Worm (Caenorhabditis elegans): ENCODE results near the gene sre-52.

The sre-52 gene

DNA sequence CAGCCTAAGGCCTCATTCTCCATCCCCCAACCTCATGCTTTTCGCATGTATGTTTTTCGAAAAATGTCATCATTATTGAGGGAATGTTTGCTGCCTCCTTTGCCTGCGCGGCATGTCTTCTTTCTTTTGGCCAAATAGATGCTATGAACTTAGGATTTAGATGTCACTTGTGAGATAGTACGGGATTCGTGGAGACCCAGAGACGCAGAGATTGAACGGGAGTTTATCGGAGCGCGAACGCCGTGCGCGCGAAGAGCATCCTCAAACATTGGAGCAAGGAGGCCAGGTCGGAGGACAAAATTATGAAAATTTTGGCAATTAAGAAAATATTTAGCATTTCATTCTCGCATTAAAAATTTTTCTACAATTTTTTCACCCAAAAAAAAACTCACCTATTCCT is 13.4 kb downstream of the sre-52 start:
- TF ChIP-seq pat-9 (tag; optimal IDR thresholded peaks at IDR 0.05): no peak
- no peak for TF ChIP-seq che-1 (tag; optimal IDR thresholded peaks at IDR 0.05)
- TF ChIP-seq pax-1 (tag; optimal IDR thresholded peaks at IDR 0.05): peak; percentile 64
- TF ChIP-seq ceh-24 (tag; optimal IDR thresholded peaks at IDR 0.05): no peak
- TF ChIP-seq sdc-2 (tag; optimal IDR thresholded peaks at IDR 0.05): no peak
- TF ChIP-seq ceh-2 (tag; optimal IDR thresholded peaks at IDR 0.05): no peak
- TF ChIP-seq ceh-31 (tag; optimal IDR thresholded peaks at IDR 0.05): peak; percentile 17
- no peak for TF ChIP-seq hlh-6 (tag; optimal IDR thresholded peaks at IDR 0.05)
- no peak for TF ChIP-seq dve-1 (tag; optimal IDR thresholded peaks at IDR 0.05)

DNA sequence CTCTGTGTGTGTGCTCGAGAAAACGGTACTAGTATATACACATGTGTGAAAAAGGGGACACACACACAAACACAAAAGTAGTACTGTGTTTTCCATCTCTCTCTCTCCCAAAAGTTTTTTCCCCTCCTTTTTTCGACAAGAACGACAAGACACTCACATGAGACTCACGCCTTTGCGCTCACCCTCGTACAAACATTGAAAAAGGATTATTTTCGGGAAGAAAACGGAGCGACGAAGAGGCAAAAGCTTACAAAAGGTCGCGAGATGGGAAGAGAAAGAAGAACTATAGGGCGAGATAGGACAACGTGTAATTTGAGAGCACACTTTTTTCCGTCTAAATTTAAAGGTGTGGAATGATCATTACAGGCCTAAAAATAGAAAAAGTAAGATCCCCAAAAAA is 14.3 kb downstream of the sre-52 start:
- TF ChIP-seq ceh-30 (tag; optimal IDR thresholded peaks at IDR 0.05) (no peak), pag-3 (tag; optimal IDR thresholded peaks at IDR 0.05; ENCODE audit: borderline replicate concordance) (no peak), ceh-19 (GFP tag; optimal IDR thresholded peaks at IDR 0.05) (no peak), pros-1 (tag; optimal IDR thresholded peaks at IDR 0.05) (no peak), ceh-6 (GFP tag; optimal IDR thresholded peaks at IDR 0.05) (no peak), C38D4.7 (GFP tag; optimal IDR thresholded peaks at IDR 0.05) (no peak), hlh-15 (tag; optimal IDR thresholded peaks at IDR 0.05) (no peak), hlh-8 (tag; optimal IDR thresholded peaks at IDR 0.05) (no peak), hlh-13 (GFP tag; optimal IDR thresholded peaks at IDR 0.05) (no peak), ama-1 (optimal IDR thresholded peaks at IDR 0.05) (no peak), nfya-1 (tag; optimal IDR thresholded peaks at IDR 0.05) (no peak), ref-2 (tag; optimal IDR thresholded peaks at IDR 0.05) (no peak), ahr-1 (tag; optimal IDR thresholded peaks at IDR 0.05) (no peak), ceh-45 (GFP tag; IDR thresholded peaks at IDR 0.05) (no peak)

DNA sequence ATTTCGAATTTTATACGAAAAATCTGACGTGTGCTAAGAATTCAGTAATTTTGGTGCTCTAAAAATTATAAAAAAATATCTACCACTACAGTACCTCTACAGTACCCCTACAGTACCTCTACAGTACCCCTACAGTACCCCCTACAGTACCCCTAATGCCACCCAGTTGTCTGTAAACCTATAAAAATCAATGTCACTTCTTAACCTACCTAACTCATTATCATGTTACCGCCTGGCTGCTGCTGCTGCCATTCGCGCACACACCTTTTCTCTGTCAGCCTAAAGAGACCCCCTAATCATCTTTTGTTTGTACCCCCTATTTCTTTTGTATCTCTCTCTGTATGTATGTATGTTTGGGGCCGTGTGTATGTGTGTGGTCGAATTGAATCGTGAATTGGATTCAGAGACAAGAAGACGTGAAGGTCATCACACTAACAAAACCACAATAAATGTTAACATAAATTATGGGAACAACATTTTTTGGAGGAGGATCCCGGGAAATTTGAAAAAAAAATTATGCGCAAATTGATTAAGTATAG is 15.3 kb downstream of the sre-52 start:
- TF ChIP-seq nfya-1 (tag; optimal IDR thresholded peaks at IDR 0.05): peak; percentile 17
- TF ChIP-seq ceh-45 (GFP tag; IDR thresholded peaks at IDR 0.05): 0 out of 2 replicates have a peak, but pooled peaks have one; percentile 12
- TF ChIP-seq elt-2 (tag; optimal IDR thresholded peaks at IDR 0.05): peak; percentile 1
- no peak for TF ChIP-seq sox-2 (GFP tag; IDR thresholded peaks at IDR 0.05)

DNA sequence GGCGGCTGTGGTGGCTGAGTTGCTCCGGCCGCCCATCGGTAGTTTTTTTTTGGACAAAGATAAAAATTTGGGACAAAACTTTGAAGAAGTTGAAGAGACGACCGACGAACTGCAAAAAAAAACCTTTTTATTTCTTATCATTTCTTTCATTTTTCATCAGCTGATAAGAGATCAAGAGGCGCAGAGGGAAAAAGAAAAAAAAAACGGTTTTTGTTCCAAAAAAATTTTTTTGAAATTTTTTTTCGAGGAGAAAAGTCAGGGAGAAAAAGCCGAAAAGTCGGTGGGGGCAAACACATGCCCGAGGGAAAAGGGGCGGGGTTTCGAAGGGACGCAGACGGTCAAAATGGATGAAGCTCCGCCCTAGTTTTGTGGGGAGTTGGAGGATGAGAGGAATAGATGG is 16.6 kb downstream of the sre-52 start, which contains the start of gene ras-1:
Gene ras-1, minus strand, starts transcription at position 129 of the 400 bp plus-strand sequence.
- TF ChIP-seq lim-6 (tag; optimal IDR thresholded peaks at IDR 0.05): no peak
- peak; percentile 22 for TF ChIP-seq elt-2 (tag; optimal IDR thresholded peaks at IDR 0.05)

DNA sequence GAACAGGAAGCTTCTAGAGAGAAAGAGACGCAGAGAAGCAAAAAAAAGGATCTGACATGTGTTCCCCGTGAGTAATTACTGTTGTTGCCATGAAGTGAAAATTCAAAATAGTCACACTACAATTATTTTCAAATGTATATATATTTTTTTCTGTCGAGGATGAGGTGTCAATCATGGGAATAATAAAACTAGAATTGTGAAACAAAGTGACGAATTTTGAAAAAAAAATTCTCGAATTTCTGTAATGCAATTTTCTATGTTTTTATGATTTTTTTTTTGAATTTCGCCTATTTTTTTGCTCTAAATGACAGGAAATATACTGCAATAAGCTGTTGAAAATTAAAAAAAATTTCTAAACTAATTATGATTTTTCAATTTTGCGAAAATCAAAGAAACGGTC is 17.6 kb downstream of the sre-52 start:
- TF ChIP-seq fkh-10 (GFP tag; optimal IDR thresholded peaks at IDR 0.05) (no peak), K02D7.2 (tag; optimal IDR thresholded peaks at IDR 0.05) (no peak), hlh-6 (tag; optimal IDR thresholded peaks at IDR 0.05) (no peak), ceh-48 (tag; optimal IDR thresholded peaks at IDR 0.05) (no peak), ceh-34 (tag; optimal IDR thresholded peaks at IDR 0.05) (no peak), ceh-22 (tag; optimal IDR thresholded peaks at IDR 0.05) (no peak)

DNA sequence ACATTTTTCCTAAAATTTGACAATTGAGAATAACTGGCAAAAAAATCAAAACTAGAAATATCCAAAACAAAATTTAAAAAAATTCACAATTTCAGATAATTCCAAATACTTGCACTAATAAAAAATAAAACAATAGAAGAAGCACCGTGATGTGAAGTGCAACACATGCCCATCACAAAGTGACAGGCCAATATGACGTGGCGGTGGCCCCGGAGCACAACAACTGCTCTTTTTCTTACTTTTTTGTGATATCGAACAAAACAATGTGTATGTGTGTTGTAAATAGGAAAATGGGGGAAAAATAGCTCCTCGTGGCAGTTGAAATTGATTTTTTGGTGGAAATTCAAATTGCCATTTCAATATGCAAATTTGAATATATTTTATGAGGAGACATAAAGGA is 18.3 kb downstream of the sre-52 start:
- TF ChIP-seq rnt-1 (tag; optimal IDR thresholded peaks at IDR 0.05): no peak
- peak; percentile 96 for TF ChIP-seq unc-55 (GFP tag; optimal IDR thresholded peaks at IDR 0.05)

All from whole organism, late embryonic.